Worm (Caenorhabditis elegans) whole organism, midembryonic: ENCODE measurements around the gene sra-29.

Experiments
- cog-1 ChIP-seq: sonication (generic microtip); optimal IDR thresholded peaks from 2 replicates; lab custom pipeline; 2016; ENCODE audit warnings: missing genetic modification characterization, missing compliant biosample characterization
- klf-2 ChIP-seq: fragments of 200-800 bp; sonication (Bioruptor generic); conservative IDR thresholded peaks from 2 replicates; pipeline ENCODE4 v1.3.6; 2022; ENCODE audit warnings: missing genetic modification reagents, missing genetic modification characterization, missing compliant biosample characterization
- tab-1 ChIP-seq: fragments of 200-800 bp; sonication (Bioruptor generic); IDR thresholded peaks from 2 replicates; pipeline ENCODE4 v1.3.6; 2022; ENCODE audit warnings: missing genetic modification characterization, missing compliant biosample characterization

ce11 chrII:6524501-6524977 lies 51.0 kb downstream of the sra-29 start, which contains the start of gene C56E6.2:
- no peak for TF ChIP-seq cog-1
- no peak for TF ChIP-seq klf-2
- no peak for TF ChIP-seq tab-1 (GFP tag; lab: Robert Waterston, UW)
